Worm (Caenorhabditis elegans): ENCODE measurements around the gene F42A9.7.

DNA sequence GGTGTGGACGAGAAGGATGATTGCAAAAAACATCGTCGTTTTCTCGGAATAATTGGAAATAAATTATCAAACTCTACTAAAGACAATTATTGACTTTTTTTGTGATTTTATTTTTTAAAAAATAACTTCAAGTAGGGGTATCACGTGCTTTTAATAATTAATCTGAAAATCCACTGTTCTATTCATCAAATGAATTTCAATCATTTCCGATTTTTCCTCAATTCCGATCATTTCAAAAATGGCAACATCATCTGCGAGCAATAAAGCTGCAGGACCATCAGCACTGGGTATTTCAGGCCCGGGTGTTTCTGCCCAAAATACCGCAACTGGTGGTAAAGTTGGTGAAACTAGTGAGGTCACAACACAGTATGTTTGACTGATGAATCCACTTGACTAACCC, at the start of gene F42A9.7, which contains the start of gene F42A9.3:
- TF ChIP-seq unc-62 (GFP tag; optimal IDR thresholded peaks at IDR 0.05) (no peak), alr-1 (tag; optimal IDR thresholded peaks at IDR 0.05; ENCODE audit: borderline replicate concordance) (no peak), zag-1 (tag; optimal IDR thresholded peaks at IDR 0.05) (no peak), skn-1 (tag; optimal IDR thresholded peaks at IDR 0.05) (no peak), lsy-2 (tag; optimal IDR thresholded peaks at IDR 0.05) (no peak), elt-3 (tag; optimal IDR thresholded peaks at IDR 0.05) (no peak), nhr-84 (tag; optimal IDR thresholded peaks at IDR 0.05) (no peak), lin-39 (tag; optimal IDR thresholded peaks at IDR 0.05) (no peak)
